Worm (Caenorhabditis elegans): ENCODE results near the gene F14F9.2.

The F14F9.2 gene

ce11 chrV:5157660-5158059 is 13.0 kb downstream of the F14F9.2 start, which contains the start of gene srx-39:
Gene srx-39, minus strand, starts transcription at chrV:5157760.
- TF ChIP-seq ama-1 (optimal IDR thresholded peaks at IDR 0.05) (no peak), pes-1 (GFP tag; IDR thresholded peaks at IDR 0.05) (no peak), ets-7 (tag; optimal IDR thresholded peaks at IDR 0.05) (no peak), scrt-1 (GFP tag; IDR thresholded peaks at IDR 0.05) (no peak), F13C5.2 (tag; optimal IDR thresholded peaks at IDR 0.05) (no peak), B0310.2 (tag; optimal IDR thresholded peaks at IDR 0.05) (no peak), hmbx-1 (tag; optimal IDR thresholded peaks at IDR 0.05) (no peak), tra-4 (tag; optimal IDR thresholded peaks at IDR 0.05) (no peak), hnd-1 (tag; optimal IDR thresholded peaks at IDR 0.05) (no peak), hmg-4 (GFP tag; optimal IDR thresholded peaks at IDR 0.05) (no peak), aly-1 (tag; optimal IDR thresholded peaks at IDR 0.05) (no peak)

- TF ChIP-seq ama-1 (optimal IDR thresholded peaks at IDR 0.05) (no peak), B0310.2 (tag; optimal IDR thresholded peaks at IDR 0.05) (no peak), hmbx-1 (tag; optimal IDR thresholded peaks at IDR 0.05) (no peak), ceh-13 (GFP tag; optimal IDR thresholded peaks at IDR 0.05) (no peak), sea-1 (GFP tag; conservative IDR thresholded peaks at IDR 0.05) (no peak), pes-1 (GFP tag; IDR thresholded peaks at IDR 0.05) (no peak), hnd-1 (tag; optimal IDR thresholded peaks at IDR 0.05) (no peak), ets-7 (tag; optimal IDR thresholded peaks at IDR 0.05) (no peak), ceh-36 (tag; optimal IDR thresholded peaks at IDR 0.05) (no peak), tra-4 (tag; optimal IDR thresholded peaks at IDR 0.05) (no peak), aly-1 (tag; optimal IDR thresholded peaks at IDR 0.05) (no peak), scrt-1 (GFP tag; IDR thresholded peaks at IDR 0.05) (no peak), hmg-4 (GFP tag; optimal IDR thresholded peaks at IDR 0.05) (no peak), flt-1 (GFP tag; IDR thresholded peaks at IDR 0.05) (no peak), tbx-37 (GFP tag; conservative IDR thresholded peaks at IDR 0.05) (no peak), tbx-11 (GFP tag; IDR thresholded peaks at IDR 0.05) (no peak), F13C5.2 (tag; optimal IDR thresholded peaks at IDR 0.05) (no peak)
These were observed 13.7 kb downstream of the F14F9.2 start, which contains the start of gene abu-15 for ce11 chrV:5158302-5158701. Gene abu-15, plus strand, starts transcription at chrV:5158602.

DNA sequence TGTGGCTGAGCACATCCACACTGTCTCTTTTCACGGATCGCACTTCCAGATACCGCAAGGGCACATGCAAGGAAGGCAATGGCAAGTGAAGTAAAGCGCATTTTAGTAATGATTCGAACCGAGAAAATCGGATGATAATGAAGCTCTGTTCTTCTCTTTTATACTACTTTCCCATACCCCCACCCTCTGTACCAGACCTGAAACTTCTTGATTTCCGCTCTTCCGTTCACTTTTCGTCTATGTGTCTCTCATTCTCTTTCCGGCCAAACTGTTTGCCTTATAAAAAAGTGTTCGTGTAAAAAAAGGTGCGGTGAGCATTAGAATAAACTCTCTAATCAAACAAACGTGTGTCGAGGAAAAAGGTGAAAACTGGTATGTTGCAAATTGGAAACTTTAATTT is 17.2 kb downstream of the F14F9.2 start, which contains the start of gene abu-6:
Gene abu-6 (minus strand): TSS at position 101 of the 400 bp plus-strand sequence.
- TF ChIP-seq B0310.2 (tag; optimal IDR thresholded peaks at IDR 0.05) (no peak), hmg-4 (GFP tag; optimal IDR thresholded peaks at IDR 0.05) (no peak), sea-1 (GFP tag; conservative IDR thresholded peaks at IDR 0.05) (no peak), pes-1 (GFP tag; IDR thresholded peaks at IDR 0.05) (no peak), ama-1 (optimal IDR thresholded peaks at IDR 0.05) (no peak), hmbx-1 (tag; optimal IDR thresholded peaks at IDR 0.05) (no peak), ceh-13 (GFP tag; optimal IDR thresholded peaks at IDR 0.05) (no peak), scrt-1 (GFP tag; IDR thresholded peaks at IDR 0.05) (no peak), aly-1 (tag; optimal IDR thresholded peaks at IDR 0.05) (no peak), tra-4 (tag; optimal IDR thresholded peaks at IDR 0.05) (no peak)

ce11 chrV:5164682-5165081 is 20.0 kb downstream of the F14F9.2 start, which contains the start of gene abu-7:
Gene abu-7, minus strand, starts transcription at chrV:5164782.
- TF ChIP-seq B0310.2 (tag; optimal IDR thresholded peaks at IDR 0.05) (no peak), hmbx-1 (tag; optimal IDR thresholded peaks at IDR 0.05) (no peak), pes-1 (GFP tag; IDR thresholded peaks at IDR 0.05) (no peak), hnd-1 (tag; optimal IDR thresholded peaks at IDR 0.05) (no peak), hmg-4 (GFP tag; optimal IDR thresholded peaks at IDR 0.05) (no peak), tra-4 (tag; optimal IDR thresholded peaks at IDR 0.05) (no peak), tbx-11 (GFP tag; IDR thresholded peaks at IDR 0.05) (no peak), sea-1 (GFP tag; conservative IDR thresholded peaks at IDR 0.05) (no peak), F13C5.2 (tag; optimal IDR thresholded peaks at IDR 0.05) (no peak)

- TF ChIP-seq hnd-1 (tag; optimal IDR thresholded peaks at IDR 0.05), result no peak
- no peak for TF ChIP-seq ets-7 (tag; optimal IDR thresholded peaks at IDR 0.05)
- no peak for TF ChIP-seq B0310.2 (tag; optimal IDR thresholded peaks at IDR 0.05)
- no peak for TF ChIP-seq flt-1 (GFP tag; IDR thresholded peaks at IDR 0.05)
- TF ChIP-seq ceh-13 (GFP tag; optimal IDR thresholded peaks at IDR 0.05), result no peak
- TF ChIP-seq aly-1 (tag; optimal IDR thresholded peaks at IDR 0.05), result no peak
- TF ChIP-seq scrt-1 (GFP tag; IDR thresholded peaks at IDR 0.05), result no peak
- no peak for TF ChIP-seq ceh-36 (tag; optimal IDR thresholded peaks at IDR 0.05)
These were observed 20.8 kb downstream of the F14F9.2 start, which contains the start of gene srw-140 for ce11 chrV:5165426-5165825. Gene srw-140, plus strand, starts transcription at chrV:5165726.

ce11 chrV:5169586-5169985 is 24.9 kb downstream of the F14F9.2 start, which contains the start of gene srt-64:
Gene srt-64, minus strand, starts transcription at chrV:5169686.
- no peak for TF ChIP-seq scrt-1 (GFP tag; IDR thresholded peaks at IDR 0.05)
- no peak for TF ChIP-seq ets-7 (tag; optimal IDR thresholded peaks at IDR 0.05)
- TF ChIP-seq F13C5.2 (tag; optimal IDR thresholded peaks at IDR 0.05), result no peak
- TF ChIP-seq tra-4 (tag; optimal IDR thresholded peaks at IDR 0.05), result no peak
- no peak for TF ChIP-seq hmg-4 (GFP tag; optimal IDR thresholded peaks at IDR 0.05)
- TF ChIP-seq tbx-37 (GFP tag; conservative IDR thresholded peaks at IDR 0.05), result no peak
- TF ChIP-seq ceh-13 (GFP tag; optimal IDR thresholded peaks at IDR 0.05), result no peak

- no peak for TF ChIP-seq tra-4 (tag; optimal IDR thresholded peaks at IDR 0.05)
- TF ChIP-seq tbx-37 (GFP tag; conservative IDR thresholded peaks at IDR 0.05), result no peak
- no peak for TF ChIP-seq ceh-13 (GFP tag; optimal IDR thresholded peaks at IDR 0.05)
- TF ChIP-seq F13C5.2 (tag; optimal IDR thresholded peaks at IDR 0.05), result no peak
- TF ChIP-seq B0310.2 (tag; optimal IDR thresholded peaks at IDR 0.05), result no peak
- TF ChIP-seq hmg-4 (GFP tag; optimal IDR thresholded peaks at IDR 0.05), result no peak
- no peak for TF ChIP-seq pes-1 (GFP tag; IDR thresholded peaks at IDR 0.05)
- TF ChIP-seq ets-7 (tag; optimal IDR thresholded peaks at IDR 0.05), result no peak
- TF ChIP-seq hnd-1 (tag; optimal IDR thresholded peaks at IDR 0.05), result no peak
- no peak for TF ChIP-seq sea-1 (GFP tag; conservative IDR thresholded peaks at IDR 0.05)
These were observed 28.2 kb downstream of the F14F9.2 start, which contains the start of gene srt-65 for ce11 chrV:5172833-5173232. Gene srt-65, minus strand, starts transcription at chrV:5172933.

- TF ChIP-seq aly-1 (tag; optimal IDR thresholded peaks at IDR 0.05) (no peak), ets-7 (tag; optimal IDR thresholded peaks at IDR 0.05) (no peak), F13C5.2 (tag; optimal IDR thresholded peaks at IDR 0.05) (no peak), ceh-36 (tag; optimal IDR thresholded peaks at IDR 0.05) (no peak)
These were observed 32.6 kb downstream of the F14F9.2 start, which contains the start of gene ugt-51 for ce11 chrV:5177209-5177608. Gene ugt-51, minus strand, starts transcription at chrV:5177309.
